Fruit fly (Drosophila melanogaster) whole organism, embryonic: ENCODE data around the gene CG34298.

ENCODE experiments used
- Adf1 ChIP-seq: fragments of 200-800 bp; sonication (Bioruptor generic); IDR thresholded peaks from 2 replicates; pipeline ENCODE4 v1.3.6; 2022; ENCODE audit warnings: missing biosample characterization, missing genetic modification characterization
- Atf-2 ChIP-seq: fragments of 200-800 bp; sonication (Bioruptor generic); optimal IDR thresholded peaks from 2 replicates; lab custom pipeline; 2016; ENCODE audit warnings: missing biosample characterization, missing genetic modification characterization
- CG10565 ChIP-seq: fragments of 200-800 bp; sonication (Bioruptor generic); optimal IDR thresholded peaks from 3 replicates; lab custom pipeline; 2016; ENCODE audit warnings: missing biosample characterization, mild to moderate bottlenecking, missing genetic modification characterization
- CG11696 ChIP-seq: fragments of 200-800 bp; sonication (Bioruptor generic); IDR thresholded peaks from 2 replicates; pipeline ENCODE4 v1.3.6; 2022; ENCODE audit warnings: missing biosample characterization, missing genetic modification characterization
- CG16779 ChIP-seq: fragments of 200-800 bp; sonication (Bioruptor generic); IDR thresholded peaks from 2 replicates; pipeline ENCODE4 v1.3.6; 2022; ENCODE audit warnings: missing biosample characterization, missing genetic modification characterization
- CG1792 ChIP-seq: fragments of 200-800 bp; sonication (Bioruptor generic); optimal IDR thresholded peaks from 2 replicates; lab custom pipeline; 2016; ENCODE audit warnings: missing biosample characterization, missing genetic modification characterization
- CG18011 ChIP-seq: fragments of 200-800 bp; sonication (Bioruptor generic); optimal IDR thresholded peaks from 2 replicates; lab custom pipeline; 2017; ENCODE audit warnings: missing biosample characterization, missing genetic modification characterization, mild to moderate bottlenecking, moderate library complexity, missing genotype
- CG1832 ChIP-seq: fragments of 200-800 bp; sonication (Bioruptor generic); optimal IDR thresholded peaks from 2 replicates; lab custom pipeline; 2017; ENCODE audit warnings: missing biosample characterization, mild to moderate bottlenecking, missing genetic modification characterization, inconsistent platforms
- CG2199 ChIP-seq: fragments of 200-800 bp; sonication (Bioruptor generic); IDR thresholded peaks from 3 replicates; pipeline ENCODE4 v1.3.6; 2022; ENCODE audit warnings: missing biosample characterization, missing genetic modification characterization
- CG30020 ChIP-seq: fragments of 200-800 bp; optimal IDR thresholded peaks from 2 replicates; lab custom pipeline; 2019; ENCODE audit warnings: missing biosample characterization, mild to moderate bottlenecking, missing genetic modification characterization, moderate library complexity
- CG31388 ChIP-seq: fragments of 200-800 bp; sonication (Bioruptor generic); optimal IDR thresholded peaks from 2 replicates; lab custom pipeline; 2016; ENCODE audit warnings: missing biosample characterization, missing genetic modification characterization
- CG3163 ChIP-seq: fragments of 200-800 bp; sonication (Bioruptor generic); optimal IDR thresholded peaks from 3 replicates; lab custom pipeline; 2016; ENCODE audit warnings: missing biosample characterization, missing genetic modification characterization
- CG32767 ChIP-seq: fragments of 200-800 bp; sonication (Bioruptor generic); IDR thresholded peaks from 2 replicates; pipeline ENCODE4 v1.3.6; 2022; ENCODE audit warnings: missing biosample characterization, missing genetic modification characterization
- CG34376 ChIP-seq: fragments of 200-800 bp; sonication (Bioruptor generic); optimal IDR thresholded peaks from 2 replicates; lab custom pipeline; 2018; ENCODE audit warnings: missing biosample characterization, mild to moderate bottlenecking, missing genetic modification characterization
- CG6765 ChIP-seq: fragments of 200-800 bp; sonication (Bioruptor generic); optimal IDR thresholded peaks from 3 replicates; lab custom pipeline; 2017; ENCODE audit warnings: missing biosample characterization, mild to moderate bottlenecking, missing genetic modification characterization
- CG7745 ChIP-seq: fragments of 200-800 bp; sonication (Bioruptor generic); optimal IDR thresholded peaks from 2 replicates; lab custom pipeline; 2018; ENCODE audit warnings: missing biosample characterization, mild to moderate bottlenecking, missing genetic modification characterization, moderate library complexity
- CG7786 ChIP-seq: fragments of 200-800 bp; sonication (Bioruptor generic); optimal IDR thresholded peaks from 2 replicates; lab custom pipeline; 2016; ENCODE audit warnings: missing biosample characterization, missing genetic modification characterization
- CG8290 ChIP-seq, 3 experiments: fragments of 200-800 bp; sonication (Bioruptor generic); optimal IDR thresholded peaks; 2 replicates each; lab custom pipeline; 2016 to 2019; ENCODE audit warnings: missing biosample characterization in 3 of 3, missing genetic modification characterization in 3 of 3, mild to moderate bottlenecking in 2 of 3, moderate library complexity in 1 of 3
- CG8478 ChIP-seq: fragments of >200 bp; optimal IDR thresholded peaks from 2 replicates; lab custom pipeline; 2018
- CG9437 ChIP-seq: fragments of 200-800 bp; sonication (Bioruptor generic); optimal IDR thresholded peaks from 2 replicates; lab custom pipeline; 2018; ENCODE audit warnings: missing biosample characterization, mild to moderate bottlenecking, missing genetic modification characterization
- D19A ChIP-seq: fragments of 200-800 bp; optimal IDR thresholded peaks from 3 replicates; lab custom pipeline; 2019; ENCODE audit warnings: missing biosample characterization, mild to moderate bottlenecking, missing genetic modification characterization, moderate library complexity
- Dbx ChIP-seq: fragments of 200-800 bp; sonication (Bioruptor generic); IDR thresholded peaks from 3 replicates; pipeline ENCODE4 v1.3.6; 2022; ENCODE audit warnings: missing biosample characterization, missing genetic modification characterization
- Deaf1 ChIP-seq: fragments of 200-800 bp; optimal IDR thresholded peaks from 3 replicates; lab custom pipeline; 2019; ENCODE audit warnings: missing biosample characterization, mild to moderate bottlenecking, missing genetic modification characterization, moderate library complexity
- Dek ChIP-seq: fragments of 200-800 bp; sonication (Bioruptor generic); optimal IDR thresholded peaks from 3 replicates; lab custom pipeline; 2019; ENCODE audit warnings: missing biosample characterization, mild to moderate bottlenecking, missing genetic modification characterization, moderate library complexity
- E2f1 ChIP-seq: fragments of 200-800 bp; sonication (Bioruptor generic); IDR thresholded peaks from 2 replicates; pipeline ENCODE4 v1.3.6; 2022; ENCODE audit warnings: missing biosample characterization, missing genetic modification characterization
- Eip74EF ChIP-seq, 2 experiments: fragments of 200-800 bp in 1 of 2; fragments of >200 bp in 1 of 2; sonication (Bioruptor generic) in 1 of 2; optimal IDR thresholded peaks; 2 replicates each; lab custom pipeline; 2017 to 2019; ENCODE audit warnings: missing biosample characterization in 2 of 2, missing genetic modification characterization in 2 of 2, mild to moderate bottlenecking in 1 of 2, moderate library complexity in 1 of 2
- HLH4C ChIP-seq: fragments of 200-800 bp; sonication (Bioruptor generic); IDR thresholded peaks from 3 replicates; pipeline ENCODE4 v1.3.6; 2022; ENCODE audit warnings: missing biosample characterization, missing genetic modification characterization; ENCODE audit not compliant: partially characterized antibody
- Mad ChIP-seq: fragments of 200-800 bp; sonication (Bioruptor generic); optimal IDR thresholded peaks from 2 replicates; lab custom pipeline; 2016; ENCODE audit warnings: missing biosample characterization, missing genetic modification characterization
- Med ChIP-seq: fragments of 200-800 bp; sonication (Bioruptor generic); peaks from one replicate; lab custom pipeline; 2016; ENCODE audit warnings: missing biosample characterization, missing genetic modification characterization, mild to moderate bottlenecking, inconsistent platforms, moderate library complexity
- Nf-YB ChIP-seq: fragments of 200-800 bp; sonication (Bioruptor generic); optimal IDR thresholded peaks from 3 replicates; lab custom pipeline; 2019; ENCODE audit warnings: missing biosample characterization, mild to moderate bottlenecking, missing genetic modification characterization, moderate library complexity
- Taf1 ChIP-seq: fragments of 200-800 bp; sonication (Bioruptor generic); IDR thresholded peaks from 2 replicates; pipeline ENCODE4 v1.3.6; 2022; ENCODE audit warnings: missing biosample characterization, missing genetic modification characterization
- bcd ChIP-seq: fragments of 200-800 bp; sonication (Bioruptor generic); optimal IDR thresholded peaks from 2 replicates; lab custom pipeline; 2017; ENCODE audit warnings: missing biosample characterization, mild to moderate bottlenecking, missing genetic modification characterization
- bsh ChIP-seq, 2 experiments: fragments of 200-800 bp; sonication (Bioruptor generic); optimal IDR thresholded peaks; 2 replicates each; lab custom pipeline; 2017 to 2018; ENCODE audit warnings: mild to moderate bottlenecking in 2 of 2, missing biosample characterization in 2 of 2, missing genetic modification characterization in 2 of 2, moderate library complexity in 1 of 2
- cwo ChIP-seq: fragments of 200-800 bp; sonication (Bioruptor generic); optimal IDR thresholded peaks from 3 replicates; lab custom pipeline; 2017; ENCODE audit warnings: missing biosample characterization, missing genetic modification characterization, mild to moderate bottlenecking, moderate library complexity, missing genetic modification reagents
- dan ChIP-seq: fragments of 200-800 bp; sonication (Bioruptor generic); IDR thresholded peaks from 2 replicates; pipeline ENCODE4 v1.3.6; 2022; ENCODE audit warnings: missing biosample characterization, missing genetic modification characterization
- dmrt99B ChIP-seq: fragments of 200-800 bp; sonication (Bioruptor generic); optimal IDR thresholded peaks from 2 replicates; lab custom pipeline; 2018; ENCODE audit warnings: missing biosample characterization, mild to moderate bottlenecking, missing genetic modification characterization, moderate library complexity
- en ChIP-seq: fragments of 200-800 bp; sonication (Bioruptor generic); optimal IDR thresholded peaks from 2 replicates; lab custom pipeline; 2016; ENCODE audit warnings: missing biosample characterization, missing genetic modification characterization
- eve ChIP-seq, 2 experiments: fragments of >200 bp; optimal IDR thresholded peaks; 2 replicates each; lab custom pipeline; 2017; ENCODE audit warnings: missing biosample characterization in 2 of 2, missing genetic modification characterization in 2 of 2
- fd96Cb ChIP-seq: fragments of 200-800 bp; sonication (Bioruptor generic); optimal IDR thresholded peaks from 2 replicates; lab custom pipeline; 2018; ENCODE audit warnings: missing biosample characterization, mild to moderate bottlenecking, missing genetic modification characterization, moderate library complexity
- gem ChIP-seq: fragments of 200-800 bp; sonication (Bioruptor generic); optimal IDR thresholded peaks from 2 replicates; lab custom pipeline; 2019; ENCODE audit warnings: missing biosample characterization, mild to moderate bottlenecking, missing genetic modification characterization, moderate library complexity
- grau ChIP-seq: fragments of 200-800 bp; optimal IDR thresholded peaks from 3 replicates; lab custom pipeline; 2019; ENCODE audit warnings: missing biosample characterization, mild to moderate bottlenecking, missing genetic modification characterization, moderate library complexity
- gsb ChIP-seq: fragments of 200-800 bp; sonication (Bioruptor generic); IDR thresholded peaks from 2 replicates; pipeline ENCODE4 v1.3.6; 2022; ENCODE audit warnings: missing biosample characterization, missing genetic modification characterization
- gsb-n ChIP-seq: fragments of 200-800 bp; sonication (Bioruptor generic); optimal IDR thresholded peaks from 3 replicates; lab custom pipeline; 2018; ENCODE audit warnings: missing biosample characterization, mild to moderate bottlenecking, missing genetic modification characterization
- mam ChIP-seq: fragments of 200-800 bp; sonication (Bioruptor generic); optimal IDR thresholded peaks from 3 replicates; lab custom pipeline; 2016; ENCODE audit warnings: missing biosample characterization, missing genetic modification characterization
- scrt ChIP-seq: fragments of 200-800 bp; sonication (Bioruptor generic); optimal IDR thresholded peaks from 2 replicates; lab custom pipeline; 2018; ENCODE audit warnings: missing biosample characterization, mild to moderate bottlenecking, missing genetic modification characterization, moderate library complexity
- so ChIP-seq: fragments of 200-800 bp; sonication (Bioruptor generic); IDR thresholded peaks from 3 replicates; pipeline ENCODE4 v1.3.6; 2022; ENCODE audit warnings: missing biosample characterization, missing genetic modification characterization
- tin ChIP-seq: fragments of 200-800 bp; sonication (Bioruptor generic); optimal IDR thresholded peaks from 3 replicates; lab custom pipeline; 2016; ENCODE audit warnings: missing biosample characterization, missing genetic modification characterization
- tio ChIP-seq: fragments of 200-800 bp; sonication (Bioruptor generic); optimal IDR thresholded peaks from 2 replicates; lab custom pipeline; 2017; ENCODE audit warnings: missing biosample characterization, missing genetic modification characterization, inconsistent platforms

Gene CG34298

dm6 chr3R:30021559-30022451 is 22.2 kb downstream of the CG34298 start, which contains the start of gene Mgat2 (continued):
- TF ChIP-seq gsb-n (tag; lab: Kevin White, UChicago) (peak; percentile 33), Deaf1 (tag; lab: Kevin White, UChicago) (peak; percentile 81), Taf1 (GFP tag; lab: Robert Waterston, UW) (no peak), Mad (GFP tag; lab: Kevin White, UChicago) (no peak), Nf-YB (GFP tag; lab: Kevin White, UChicago) (peak; percentile 57), so (peak; percentile 34; the same call in 2 of the 3 replicates), grau (tag; lab: Kevin White, UChicago) (peak; percentile 28), CG3163 (GFP tag; lab: Kevin White, UChicago) (no peak), HLH4C (peak; percentile 80), CG16779 (GFP tag; lab: Robert Waterston, UW) (no peak), CG18011 (no peak), CG11696 (GFP tag; lab: Robert Waterston, UW) (0 out of 2 replicates have a peak, but pooled peaks have one; percentile 7), CG8290 (GFP tag; optimal IDR thresholded peaks at IDR 0.05; lab: Kevin White, UChicago) (no peak), CG8290 (tag; optimal IDR thresholded peaks at IDR 0.05; lab: Kevin White, UChicago) (peak in 1 of 2 experiments; percentile 73), tio (GFP tag; lab: Kevin White, UChicago) (no peak), CG6765 (peak; percentile 28), Dbx (GFP tag; lab: Robert Waterston, UW) (0 out of 3 replicates have a peak, but pooled peaks have one; percentile 16), CG31388 (GFP tag; lab: Kevin White, UChicago) (no peak), E2f1 (GFP tag; lab: Robert Waterston, UW) (peak; percentile 49; the same call in 1 of the 2 replicates), Med (GFP tag; lab: Kevin White, UChicago) (peak; percentile 89), gsb (GFP tag; lab: Robert Waterston, UW) (no peak), CG10565 (GFP tag; lab: Kevin White, UChicago) (no peak), Adf1 (GFP tag; lab: Robert Waterston, UW) (peak; percentile 61; the same call in 1 of the 2 replicates), eve (GFP tag; optimal IDR thresholded peaks at IDR 0.05; lab: Kevin White, UChicago) (no peak), Atf-2 (no peak), mam (GFP tag; lab: Kevin White, UChicago) (no peak), bcd (GFP tag; lab: Kevin White, UChicago) (no peak), tin (no peak), Dek (peak; percentile 43), D19A (tag; lab: Kevin White, UChicago) (no peak), CG1792 (GFP tag; lab: Kevin White, UChicago) (no peak), CG7745 (peak; percentile 72), CG30020 (tag; lab: Kevin White, UChicago) (no peak), CG32767 (peak; percentile 28; the same call in 1 of the 2 replicates), en (GFP tag; lab: Kevin White, UChicago) (no peak), CG9437 (no peak), dan (GFP tag; lab: Robert Waterston, UW) (no peak), CG8478 (peak; percentile 58), CG7786 (GFP tag; lab: Kevin White, UChicago) (no peak), CG34376 (GFP tag; lab: Kevin White, UChicago) (peak; percentile 84), bsh (GFP tag; optimal IDR thresholded peaks at IDR 0.05; lab: Kevin White, UChicago) (peak; percentile 18 to 61), CG1832 (GFP tag; lab: Kevin White, UChicago) (peak; percentile 76), gem (tag; lab: Kevin White, UChicago) (no peak), fd96Cb (no peak), dmrt99B (tag; lab: Kevin White, UChicago) (no peak), cwo (GFP tag; lab: Kevin White, UChicago) (no peak), CG2199 (peak; percentile 74; the same call in 1 of the 3 replicates), Eip74EF (GFP tag; optimal IDR thresholded peaks at IDR 0.05; lab: Kevin White, UChicago) (peak in 1 of 2 experiments; percentile 61), scrt (GFP tag; lab: Kevin White, UChicago) (peak; percentile 32)
